Worm (Caenorhabditis elegans): Measurements from ENCODE around the gene fshr-1.

ce11 chrV:9927954-9928353 is 38.3 kb downstream of the fshr-1 start:
- TF ChIP-seq T22C8.4 (GFP tag; IDR thresholded peaks at IDR 0.05), result no peak
- TF ChIP-seq klf-2 (GFP tag; conservative IDR thresholded peaks at IDR 0.05), result no peak
- TF ChIP-seq ref-1 (GFP tag; conservative IDR thresholded peaks at IDR 0.05), result no peak
- TF ChIP-seq med-1 (GFP tag; optimal IDR thresholded peaks at IDR 0.05; ENCODE audit: insufficient read depth), result no peak
- no peak for TF ChIP-seq flt-1 (GFP tag; IDR thresholded peaks at IDR 0.05)
- TF ChIP-seq tab-1 (GFP tag; IDR thresholded peaks at IDR 0.05), result no peak

Measured in whole organism, midembryonic.